Worm (Caenorhabditis elegans) whole organism, L4/young adult: ENCODE results near the gene Y71H2AR.2.
"Not testable (repeated sequence)": the region's sequence is repeated elsewhere in the genome, so short reads cannot be mapped to it uniquely, and the experiment has no call there.

ENCODE experiments used
- W03F9.2 ChIP-seq: fragments of 150-350 bp; optimal IDR thresholded peaks from 2 replicates; lab custom pipeline; 2014; ENCODE audit warnings: missing biosample characterization, missing genetic modification characterization
- dao-5 ChIP-seq: sonication (generic microtip); optimal IDR thresholded peaks from 2 replicates; lab custom pipeline; 2016; ENCODE audit warnings: missing genotype, missing genetic modification characterization, moderate library complexity, missing compliant biosample characterization
- him-1 ChIP-seq: sonication (generic microtip); optimal IDR thresholded peaks from 2 replicates; lab custom pipeline; 2016; ENCODE audit warnings: missing genotype, missing genetic modification reagents, missing genetic modification characterization, missing compliant biosample characterization

Gene Y71H2AR.2

ce11 chrIII:2840877-2841540 lies at the start of gene Y71H2AR.2:
TSS of gene Y71H2AR.2 (minus strand) at chrIII:2840927.
- no peak for TF ChIP-seq W03F9.2 (tag; lab: Kevin White, UChicago)
- TF ChIP-seq dao-5 (tag; lab: Kevin White, UChicago), result no peak
- no peak for TF ChIP-seq him-1 (tag; lab: Kevin White, UChicago)

ce11 chrIII:2881989-2882388 lies 41.3 kb upstream of the Y71H2AR.2 start, which contains the start of gene F56F11.2:
TSS of gene F56F11.2 (plus strand) at chrIII:2882289.
- not testable (repeated sequence) for TF ChIP-seq him-1, dao-5, W03F9.2 (tag; lab: Kevin White, UChicago)

ce11 chrIII:2881117-2881516 lies 40.4 kb upstream of the Y71H2AR.2 start:
- TF ChIP-seq W03F9.2 (tag; lab: Kevin White, UChicago), result no peak
- TF ChIP-seq dao-5 (tag; lab: Kevin White, UChicago), result no peak
- TF ChIP-seq him-1 (tag; lab: Kevin White, UChicago), result no peak

- no peak for TF ChIP-seq dao-5 (tag; lab: Kevin White, UChicago)
- TF ChIP-seq him-1 (tag; lab: Kevin White, UChicago), result no peak
- TF ChIP-seq W03F9.2 (tag; lab: Kevin White, UChicago), result no peak
Measured at ce11 chrIII:2879703-2880102, 39.0 kb upstream of the Y71H2AR.2 start.

ce11 chrIII:2875946-2876345 lies 35.2 kb upstream of the Y71H2AR.2 start:
- TF ChIP-seq dao-5 (tag; lab: Kevin White, UChicago) (no peak), W03F9.2 (tag; lab: Kevin White, UChicago) (peak; percentile 16), him-1 (tag; lab: Kevin White, UChicago) (no peak)

- TF ChIP-seq W03F9.2 (tag; lab: Kevin White, UChicago) (no peak), dao-5 (tag; lab: Kevin White, UChicago) (no peak), him-1 (tag; lab: Kevin White, UChicago) (no peak)
Measured at ce11 chrIII:2874144-2874868, 33.6 kb upstream of the Y71H2AR.2 start, which contains the start of gene klf-1. TSS of gene klf-1 (plus strand) at chrIII:2874818.

ce11 chrIII:2873116-2873644 lies 32.5 kb upstream of the Y71H2AR.2 start:
- TF ChIP-seq him-1 (tag; lab: Kevin White, UChicago), result no peak
- no peak for TF ChIP-seq dao-5 (tag; lab: Kevin White, UChicago)
- no peak for TF ChIP-seq W03F9.2 (tag; lab: Kevin White, UChicago)

ce11 chrIII:2871817-2872216 lies 31.1 kb upstream of the Y71H2AR.2 start:
- TF ChIP-seq him-1 (tag; lab: Kevin White, UChicago) (no peak), W03F9.2 (tag; lab: Kevin White, UChicago) (peak; percentile 1)

- no peak for TF ChIP-seq W03F9.2 (tag; lab: Kevin White, UChicago)
- no peak for TF ChIP-seq dao-5 (tag; lab: Kevin White, UChicago)
- TF ChIP-seq him-1 (tag; lab: Kevin White, UChicago), result no peak
Measured at ce11 chrIII:2870228-2870627, 29.5 kb upstream of the Y71H2AR.2 start.

ce11 chrIII:2869512-2869911 lies 28.8 kb upstream of the Y71H2AR.2 start:
- TF ChIP-seq W03F9.2 (tag; lab: Kevin White, UChicago) (no peak), him-1 (tag; lab: Kevin White, UChicago) (no peak), dao-5 (tag; lab: Kevin White, UChicago) (no peak)

- TF ChIP-seq dao-5 (tag; lab: Kevin White, UChicago), result no peak
- no peak for TF ChIP-seq W03F9.2 (tag; lab: Kevin White, UChicago)
- no peak for TF ChIP-seq him-1 (tag; lab: Kevin White, UChicago)
Measured at ce11 chrIII:2869033-2869432, 28.3 kb upstream of the Y71H2AR.2 start.

- TF ChIP-seq dao-5 (tag; lab: Kevin White, UChicago) (no peak), him-1 (tag; lab: Kevin White, UChicago) (no peak), W03F9.2 (tag; lab: Kevin White, UChicago) (no peak)
Measured at ce11 chrIII:2868416-2868815, 27.7 kb upstream of the Y71H2AR.2 start.

ce11 chrIII:2866597-2866996 lies 25.9 kb upstream of the Y71H2AR.2 start:
- no peak for TF ChIP-seq him-1 (tag; lab: Kevin White, UChicago)
- TF ChIP-seq W03F9.2 (tag; lab: Kevin White, UChicago), result no peak
- TF ChIP-seq dao-5 (tag; lab: Kevin White, UChicago), result no peak
